Worm (Caenorhabditis elegans) whole organism, mixed stage, embryonic: ENCODE measurements around the gene atg-18.

ENCODE experiments used
- ceh-83 ChIP-seq: fragments of 200-800 bp; sonication (Bioruptor generic); optimal IDR thresholded peaks from 2 replicates; lab custom pipeline; 2018; ENCODE audit warnings: mild to moderate bottlenecking, missing genetic modification characterization, missing compliant biosample characterization
- ces-1 ChIP-seq: fragments of 150-350 bp; optimal IDR thresholded peaks from 2 replicates; lab custom pipeline; 2014; ENCODE audit warnings: missing biosample characterization, missing genetic modification reagents, missing genetic modification characterization
- elt-1 ChIP-seq: sonication (generic microtip); optimal IDR thresholded peaks from 2 replicates; lab custom pipeline; 2017; ENCODE audit warnings: missing genetic modification characterization, mild to moderate bottlenecking, missing compliant biosample characterization, antibody characterized with exemption, moderate library complexity, borderline replicate concordance; ENCODE audit not compliant: insufficient read depth
- elt-3 ChIP-seq: fragments of 150-350 bp; optimal IDR thresholded peaks from 2 replicates; lab custom pipeline; 2014; ENCODE audit warnings: missing biosample characterization, missing genetic modification characterization
- lsy-2 ChIP-seq: fragments of 150-350 bp; optimal IDR thresholded peaks from 2 replicates; lab custom pipeline; 2014; ENCODE audit warnings: missing biosample characterization, missing genetic modification characterization
- nhr-12 ChIP-seq: fragments of 150-350 bp; optimal IDR thresholded peaks from 2 replicates; lab custom pipeline; 2014; ENCODE audit warnings: missing biosample characterization, missing genetic modification characterization
- nhr-2 ChIP-seq: fragments of 150-350 bp; optimal IDR thresholded peaks from 2 replicates; lab custom pipeline; 2014; ENCODE audit warnings: missing biosample characterization, missing genetic modification characterization
- nhr-237 ChIP-seq: fragments of 150-350 bp; optimal IDR thresholded peaks from 2 replicates; lab custom pipeline; 2014; ENCODE audit warnings: missing biosample characterization, missing genetic modification characterization
- nhr-28 ChIP-seq: fragments of 150-350 bp; optimal IDR thresholded peaks from 2 replicates; lab custom pipeline; 2014; ENCODE audit warnings: missing biosample characterization, missing genetic modification characterization
- nhr-76 ChIP-seq: sonication (generic microtip); optimal IDR thresholded peaks from 2 replicates; lab custom pipeline; 2017; ENCODE audit warnings: missing biosample characterization, missing genetic modification characterization
- pha-4 ChIP-seq: fragments of 150-350 bp; optimal IDR thresholded peaks from 2 replicates; lab custom pipeline; 2018; ENCODE audit warnings: missing biosample characterization, missing genetic modification reagents, missing genetic modification characterization
- snpc-4 ChIP-seq: fragments of 150-350 bp; optimal IDR thresholded peaks from 2 replicates; lab custom pipeline; 2014; ENCODE audit warnings: missing biosample characterization, missing genetic modification characterization
- unc-120 ChIP-seq: sonication (generic microtip); optimal IDR thresholded peaks from 2 replicates; lab custom pipeline; 2017; ENCODE audit warnings: missing genetic modification characterization, missing compliant biosample characterization; ENCODE audit not compliant: poor library complexity, severe bottlenecking
- ztf-11 ChIP-seq: fragments of 150-350 bp; optimal IDR thresholded peaks from 2 replicates; lab custom pipeline; 2014; ENCODE audit warnings: missing biosample characterization, missing genetic modification characterization

- no peak for TF ChIP-seq nhr-12 (tag; lab: Kevin White, UChicago)
- TF ChIP-seq nhr-2 (tag; lab: Kevin White, UChicago), result peak; percentile 11
- TF ChIP-seq ces-1 (GFP tag; lab: Kevin White, UChicago), result peak; percentile 95
- no peak for TF ChIP-seq nhr-76 (tag; lab: Kevin White, UChicago)
- TF ChIP-seq snpc-4 (tag; lab: Kevin White, UChicago), result no peak
- TF ChIP-seq unc-120 (tag; lab: Kevin White, UChicago), result peak; percentile 20
- no peak for TF ChIP-seq pha-4 (tag; lab: Kevin White, UChicago)
- TF ChIP-seq nhr-28 (tag; lab: Kevin White, UChicago), result no peak
- no peak for TF ChIP-seq elt-3
- TF ChIP-seq ceh-83 (GFP tag; lab: Kevin White, UChicago), result no peak
- TF ChIP-seq ztf-11 (tag; lab: Kevin White, UChicago), result no peak
- TF ChIP-seq lsy-2, result no peak
- TF ChIP-seq nhr-237 (tag; lab: Kevin White, UChicago), result no peak
- no peak for TF ChIP-seq elt-1
These were observed 36.8 kb downstream of the atg-18 start, which contains the start of gene tag-196 for ce11 chrV:8594105-8594964.
